Fruit fly (Drosophila melanogaster) whole organism, embryonic: ENCODE results near the gene Caper.

ENCODE experiments used
- Asciz ChIP-seq: fragments of 200-800 bp; sonication (Bioruptor generic); optimal IDR thresholded peaks from 2 replicates; lab custom pipeline; 2017; ENCODE audit warnings: missing biosample characterization, mild to moderate bottlenecking, missing genetic modification characterization, missing genetic modification reagents
- Atf3 ChIP-seq: fragments of 200-800 bp; sonication (Bioruptor generic); optimal IDR thresholded peaks from 3 replicates; lab custom pipeline; 2016; ENCODE audit warnings: missing biosample characterization, missing genetic modification characterization
- Atf6 ChIP-seq: fragments of 200-800 bp; sonication (Bioruptor generic); IDR thresholded peaks from 2 replicates; pipeline ENCODE4 v1.3.6; 2022; ENCODE audit warnings: missing biosample characterization, missing genetic modification characterization
- BtbVII ChIP-seq: fragments of 200-800 bp; sonication (Bioruptor generic); optimal IDR thresholded peaks from 3 replicates; lab custom pipeline; 2017; ENCODE audit warnings: missing biosample characterization, mild to moderate bottlenecking, missing genetic modification characterization
- C15 ChIP-seq: fragments of 200-800 bp; sonication (Bioruptor generic); IDR thresholded peaks from 3 replicates; pipeline ENCODE4 v1.3.6; 2022; ENCODE audit warnings: missing biosample characterization, missing genetic modification characterization
- CG10366 ChIP-seq: fragments of 200-800 bp; sonication (Bioruptor generic); IDR thresholded peaks from 2 replicates; pipeline ENCODE4 v1.3.6; 2022; ENCODE audit warnings: missing biosample characterization, missing genetic modification characterization
- CG10431 ChIP-seq: fragments of 200-800 bp; sonication (Bioruptor generic); optimal IDR thresholded peaks from 3 replicates; lab custom pipeline; 2018; ENCODE audit warnings: missing biosample characterization, mild to moderate bottlenecking, missing genetic modification characterization
- CG10565 ChIP-seq: fragments of 200-800 bp; sonication (Bioruptor generic); optimal IDR thresholded peaks from 3 replicates; lab custom pipeline; 2016; ENCODE audit warnings: missing biosample characterization, mild to moderate bottlenecking, missing genetic modification characterization
- CG12104 ChIP-seq: fragments of 200-800 bp; sonication (Bioruptor generic); optimal IDR thresholded peaks from 3 replicates; lab custom pipeline; 2016; ENCODE audit warnings: missing biosample characterization, missing genetic modification characterization
- CG14050 ChIP-seq: fragments of 200-800 bp; sonication (Bioruptor generic); IDR thresholded peaks from 3 replicates; pipeline ENCODE4 v1.3.6; 2022; ENCODE audit warnings: missing biosample characterization, missing genetic modification characterization
- CG15514 ChIP-seq: fragments of 200-800 bp; sonication (Bioruptor generic); optimal IDR thresholded peaks from 3 replicates; lab custom pipeline; 2017; ENCODE audit warnings: missing biosample characterization, missing genetic modification characterization, mild to moderate bottlenecking, moderate library complexity, missing genetic modification reagents
- CG18619 ChIP-seq: fragments of 200-800 bp; sonication (Bioruptor generic); optimal IDR thresholded peaks from 3 replicates; lab custom pipeline; 2017; ENCODE audit warnings: missing biosample characterization, mild to moderate bottlenecking, missing genetic modification characterization
- CG2116 ChIP-seq: fragments of 200-800 bp; sonication (Bioruptor generic); optimal IDR thresholded peaks from 3 replicates; lab custom pipeline; 2018; ENCODE audit warnings: missing biosample characterization, mild to moderate bottlenecking, missing genetic modification characterization
- CG30403 ChIP-seq: fragments of 200-800 bp; sonication (Bioruptor generic); optimal IDR thresholded peaks from 3 replicates; lab custom pipeline; 2016; ENCODE audit warnings: missing biosample characterization, missing genetic modification characterization
- CG34376 ChIP-seq: fragments of 200-800 bp; sonication (Bioruptor generic); optimal IDR thresholded peaks from 2 replicates; lab custom pipeline; 2018; ENCODE audit warnings: missing biosample characterization, mild to moderate bottlenecking, missing genetic modification characterization
- CG4328 ChIP-seq: fragments of 200-800 bp; sonication (Bioruptor generic); optimal IDR thresholded peaks from 3 replicates; lab custom pipeline; 2017; ENCODE audit warnings: missing biosample characterization, missing genetic modification reagents, missing genetic modification characterization
- CG4424 ChIP-seq: fragments of 200-800 bp; sonication (Bioruptor generic); optimal IDR thresholded peaks from 3 replicates; lab custom pipeline; 2016; ENCODE audit warnings: missing biosample characterization, missing genetic modification characterization
- CG6683 ChIP-seq: fragments of 200-800 bp; sonication (Bioruptor generic); optimal IDR thresholded peaks from 2 replicates; lab custom pipeline; 2017; ENCODE audit warnings: missing biosample characterization, mild to moderate bottlenecking, missing genetic modification characterization, missing genetic modification reagents
- CG7271 ChIP-seq: fragments of 200-800 bp; sonication (Bioruptor generic); optimal IDR thresholded peaks from 2 replicates; lab custom pipeline; 2018; ENCODE audit warnings: missing biosample characterization, mild to moderate bottlenecking, missing genetic modification characterization, moderate library complexity
- CG7556 ChIP-seq: fragments of 200-800 bp; sonication (Bioruptor generic); optimal IDR thresholded peaks from 2 replicates; lab custom pipeline; 2017; ENCODE audit warnings: missing biosample characterization, mild to moderate bottlenecking, missing genetic modification characterization
- CG9932 ChIP-seq: fragments of 200-800 bp; sonication (Bioruptor generic); IDR thresholded peaks from 2 replicates; pipeline ENCODE4 v1.3.6; 2022; ENCODE audit warnings: missing biosample characterization, missing genetic modification characterization
- CrebB ChIP-seq: fragments of 200-800 bp; sonication (Bioruptor generic); optimal IDR thresholded peaks from 3 replicates; lab custom pipeline; 2018; ENCODE audit warnings: missing biosample characterization, mild to moderate bottlenecking, missing genetic modification characterization
- Dfd ChIP-seq, 2 experiments: fragments of >200 bp; optimal IDR thresholded peaks; 2 replicates each; lab custom pipeline; 2017; ENCODE audit warnings: missing biosample characterization in 2 of 2, missing genetic modification characterization in 2 of 2
- Doc3 ChIP-seq: fragments of 200-800 bp; sonication (Bioruptor generic); IDR thresholded peaks from 3 replicates; pipeline ENCODE4 v1.3.6; 2022; ENCODE audit warnings: missing biosample characterization, missing genetic modification characterization; ENCODE audit not compliant: partially characterized antibody
- ERR ChIP-seq: fragments of 200-800 bp; sonication (Bioruptor generic); optimal IDR thresholded peaks from 2 replicates; lab custom pipeline; 2016; ENCODE audit warnings: missing biosample characterization, missing genetic modification characterization
- HLH4C ChIP-seq: fragments of 200-800 bp; sonication (Bioruptor generic); IDR thresholded peaks from 3 replicates; pipeline ENCODE4 v1.3.6; 2022; ENCODE audit warnings: missing biosample characterization, missing genetic modification characterization; ENCODE audit not compliant: partially characterized antibody
- Hsf ChIP-seq: fragments of 200-800 bp; sonication (Bioruptor generic); optimal IDR thresholded peaks from 3 replicates; lab custom pipeline; 2016; ENCODE audit warnings: missing biosample characterization, missing genetic modification characterization
- Jarid2 ChIP-seq: fragments of 200-800 bp; sonication (Bioruptor generic); optimal IDR thresholded peaks from 3 replicates; lab custom pipeline; 2017; ENCODE audit warnings: mild to moderate bottlenecking, missing biosample characterization, missing genetic modification reagents, missing genetic modification characterization
- MBD-R2 ChIP-seq: fragments of 200-800 bp; sonication (Bioruptor generic); IDR thresholded peaks from 2 replicates; pipeline ENCODE4 v1.3.6; 2022; ENCODE audit warnings: missing biosample characterization, missing genetic modification characterization
- MESR4 ChIP-seq: fragments of 200-800 bp; sonication (Bioruptor generic); optimal IDR thresholded peaks from 2 replicates; lab custom pipeline; 2018; ENCODE audit warnings: missing biosample characterization, mild to moderate bottlenecking, missing genetic modification characterization, moderate library complexity
- Ravus ChIP-seq: fragments of 200-800 bp; sonication (Bioruptor generic); IDR thresholded peaks from 2 replicates; pipeline ENCODE4 v1.3.6; 2022; ENCODE audit warnings: missing biosample characterization, missing genetic modification characterization
- Sry-δ ChIP-seq: fragments of 200-800 bp; sonication (Bioruptor generic); optimal IDR thresholded peaks from 2 replicates; lab custom pipeline; 2016; ENCODE audit warnings: missing biosample characterization, missing genetic modification characterization
- Tbp ChIP-seq: fragments of >200 bp; optimal IDR thresholded peaks from 2 replicates; lab custom pipeline; 2018; ENCODE audit warnings: missing biosample characterization, missing genetic modification characterization
- ase ChIP-seq: fragments of 200-800 bp; sonication (Bioruptor generic); IDR thresholded peaks from 3 replicates; pipeline ENCODE4 v1.3.6; 2022; ENCODE audit warnings: missing biosample characterization, missing genetic modification characterization
- ato ChIP-seq: fragments of 200-800 bp; sonication (Bioruptor generic); IDR thresholded peaks from 2 replicates; pipeline ENCODE4 v1.3.6; 2022; ENCODE audit warnings: missing biosample characterization, missing genetic modification characterization; ENCODE audit not compliant: partially characterized antibody
- dmrt99B ChIP-seq: fragments of 200-800 bp; sonication (Bioruptor generic); optimal IDR thresholded peaks from 2 replicates; lab custom pipeline; 2018; ENCODE audit warnings: missing biosample characterization, mild to moderate bottlenecking, missing genetic modification characterization, moderate library complexity
- dpn ChIP-seq, 2 experiments: fragments of 200-800 bp; sonication (Bioruptor generic); optimal IDR thresholded peaks; 3 replicates each; lab custom pipeline; 2016; ENCODE audit warnings: missing biosample characterization in 2 of 2, missing genetic modification characterization in 2 of 2
- fd64A ChIP-seq: fragments of 200-800 bp; sonication (Bioruptor generic); optimal IDR thresholded peaks from 3 replicates; lab custom pipeline; 2018; ENCODE audit warnings: missing biosample characterization, mild to moderate bottlenecking, missing genetic modification characterization
- gro ChIP-seq: fragments of 200-800 bp; sonication (Bioruptor generic); optimal IDR thresholded peaks from 2 replicates; lab custom pipeline; 2016; ENCODE audit warnings: missing biosample characterization, missing genetic modification characterization
- lilli ChIP-seq: fragments of 200-800 bp; sonication (Bioruptor generic); optimal IDR thresholded peaks from 3 replicates; lab custom pipeline; 2016; ENCODE audit warnings: missing biosample characterization, missing genetic modification characterization
- row ChIP-seq: fragments of 200-800 bp; sonication (Bioruptor generic); IDR thresholded peaks from 3 replicates; pipeline ENCODE4 v1.3.6; 2022; ENCODE audit warnings: missing biosample characterization, missing genetic modification characterization
- salm ChIP-seq: fragments of 200-800 bp; sonication (Bioruptor generic); optimal IDR thresholded peaks from 2 replicates; lab custom pipeline; 2018; ENCODE audit warnings: missing biosample characterization, mild to moderate bottlenecking, missing genetic modification characterization
- sima ChIP-seq: fragments of 200-800 bp; sonication (Bioruptor generic); optimal IDR thresholded peaks from 2 replicates; lab custom pipeline; 2016; ENCODE audit warnings: missing biosample characterization, missing genetic modification characterization
- slou ChIP-seq: fragments of 200-800 bp; sonication (Bioruptor generic); optimal IDR thresholded peaks from 3 replicates; lab custom pipeline; 2016; ENCODE audit warnings: missing biosample characterization, missing genetic modification characterization
- so ChIP-seq: fragments of 200-800 bp; sonication (Bioruptor generic); IDR thresholded peaks from 3 replicates; pipeline ENCODE4 v1.3.6; 2022; ENCODE audit warnings: missing biosample characterization, missing genetic modification characterization
- ssp ChIP-seq: fragments of 200-800 bp; sonication (Bioruptor generic); IDR thresholded peaks from 2 replicates; pipeline ENCODE4 v1.3.6; 2022; ENCODE audit warnings: missing biosample characterization, missing genetic modification characterization
- stwl ChIP-seq: fragments of 200-800 bp; sonication (Bioruptor generic); optimal IDR thresholded peaks from 3 replicates; lab custom pipeline; 2018; ENCODE audit warnings: missing biosample characterization, mild to moderate bottlenecking, missing genetic modification characterization, moderate library complexity
- trh ChIP-seq: fragments of 200-800 bp; sonication (Bioruptor generic); optimal IDR thresholded peaks from 2 replicates; lab custom pipeline; 2016; ENCODE audit warnings: missing biosample characterization, missing genetic modification characterization
- ttk ChIP-seq: fragments of 200-800 bp; sonication (Bioruptor generic); IDR thresholded peaks from 2 replicates; pipeline ENCODE4 v2.1.2; 2022; ENCODE audit warnings: missing biosample characterization, missing genetic modification characterization
- tup ChIP-seq: fragments of 200-800 bp; sonication (Bioruptor generic); optimal IDR thresholded peaks from 2 replicates; lab custom pipeline; 2016; ENCODE audit warnings: missing biosample characterization, mild to moderate bottlenecking, missing genetic modification characterization, moderate library complexity
- wek ChIP-seq: fragments of 200-800 bp; sonication (Bioruptor generic); optimal IDR thresholded peaks from 3 replicates; lab custom pipeline; 2018; ENCODE audit warnings: missing biosample characterization, mild to moderate bottlenecking, missing genetic modification characterization, moderate library complexity

The Caper gene

DNA sequence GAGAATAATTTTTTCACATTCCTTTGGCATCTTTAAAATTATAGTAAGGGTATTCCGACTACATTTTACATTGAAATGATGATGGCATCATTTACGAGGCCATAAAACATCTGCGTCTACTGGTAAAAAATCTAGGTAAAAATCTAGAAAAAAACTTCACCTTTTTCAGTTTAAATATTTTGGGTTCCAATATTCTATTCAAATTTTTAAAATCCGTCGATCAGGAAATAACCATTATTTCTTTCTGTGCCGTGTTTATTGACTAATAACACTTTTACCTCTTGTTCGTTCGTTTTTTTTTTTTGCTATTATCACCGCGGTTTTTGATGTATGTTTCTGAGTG is 6.8 kb downstream of the Caper start (continued):
- TF ChIP-seq CG7271 (tag; lab: Kevin White, UChicago) (no peak), C15 (no peak), Sry-δ (GFP tag; lab: Kevin White, UChicago) (no peak), CG10565 (no peak), Atf3 (GFP tag; lab: Kevin White, UChicago) (no peak), BtbVII (GFP tag; lab: Kevin White, UChicago) (peak; percentile 3), CG15514 (GFP tag; lab: Kevin White, UChicago) (peak; percentile 39), CG4328 (no peak), sima (GFP tag; lab: Kevin White, UChicago) (no peak), CG4424 (GFP tag; lab: Kevin White, UChicago) (peak; percentile 67), so (GFP tag; lab: Robert Waterston, UW) (peak; percentile 65; the same call in 1 of the 3 replicates), CG2116 (peak; percentile 50), ERR (no peak), tup (GFP tag; lab: Kevin White, UChicago) (no peak), slou (GFP tag; lab: Kevin White, UChicago) (no peak), row (GFP tag; lab: Robert Waterston, UW) (peak; percentile 72), CG10431 (no peak), Tbp (GFP tag; lab: Kevin White, UChicago) (no peak), CG9932 (GFP tag; lab: Robert Waterston, UW) (peak; percentile 24; the same call in 1 of the 2 replicates), ttk (GFP tag; lab: Robert Waterston, UW) (no peak; the same call in 1 of the 2 replicates), Asciz (GFP tag; lab: Kevin White, UChicago) (peak; percentile 46), CG6683 (GFP tag; lab: Kevin White, UChicago) (no peak), MBD-R2 (peak; percentile 36; the same call in 1 of the 2 replicates), ase (0 out of 3 replicates have a peak, but pooled peaks have one; percentile 51), fd64A (GFP tag; lab: Kevin White, UChicago) (no peak), lilli (peak; percentile 66), stwl (tag; lab: Kevin White, UChicago) (no peak), Doc3 (no peak), wek (peak; percentile 43), HLH4C (GFP tag; lab: Robert Waterston, UW) (no peak), ato (GFP tag; lab: Robert Waterston, UW) (no peak), CG10366 (GFP tag; lab: Robert Waterston, UW) (peak; percentile 67), CG34376 (no peak), CG30403 (GFP tag; lab: Kevin White, UChicago) (peak; percentile 73), Dfd (GFP tag; optimal IDR thresholded peaks at IDR 0.05; lab: Kevin White, UChicago) (no peak), Atf6 (GFP tag; lab: Robert Waterston, UW) (no peak; the same call in 1 of the 2 replicates), MESR4 (no peak), dpn (GFP tag; optimal IDR thresholded peaks at IDR 0.05; lab: Kevin White, UChicago) (peak; percentile 49 to 76), CrebB (tag; lab: Kevin White, UChicago) (no peak), Ravus (no peak; the same call in 1 of the 2 replicates), gro (GFP tag; lab: Kevin White, UChicago) (no peak), Jarid2 (no peak), CG18619 (GFP tag; lab: Kevin White, UChicago) (peak; percentile 26), CG7556 (GFP tag; lab: Kevin White, UChicago) (peak; percentile 56), Hsf (GFP tag; lab: Kevin White, UChicago) (peak; percentile 42), trh (no peak), CG14050 (GFP tag; lab: Robert Waterston, UW) (0 out of 3 replicates have a peak, but pooled peaks have one; percentile 11), ssp (GFP tag; lab: Robert Waterston, UW) (peak; percentile 41; the same call in 1 of the 2 replicates), dmrt99B (tag; lab: Kevin White, UChicago) (peak; percentile 69), salm (no peak), CG12104 (GFP tag; lab: Kevin White, UChicago) (peak; percentile 58)
